Worm (Caenorhabditis elegans): Measurements from ENCODE around the gene lurp-1.

DNA sequence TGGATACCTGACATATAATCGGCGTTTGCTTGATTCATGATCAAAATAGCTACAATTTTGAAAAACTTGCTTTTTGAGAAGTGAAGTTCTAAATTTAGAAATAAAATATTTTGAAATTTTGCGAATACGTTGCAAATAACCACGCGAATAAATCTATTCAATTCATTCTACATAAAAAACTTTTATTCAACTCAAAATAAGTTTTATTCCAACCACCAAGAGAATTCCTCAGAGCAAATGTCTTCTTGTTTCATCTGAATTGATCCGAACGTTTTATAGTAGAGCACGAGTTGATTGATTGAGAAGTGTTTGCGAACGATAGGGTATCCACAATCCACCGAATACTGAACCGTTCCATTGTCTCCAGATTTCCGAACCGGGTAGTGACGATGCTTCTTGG lies 35.0 kb downstream of the lurp-1 start, which contains the start of gene F44F4.9:
- no peak for TF ChIP-seq elt-3 (tag; optimal IDR thresholded peaks at IDR 0.05)
- no peak for TF ChIP-seq zag-1 (tag; optimal IDR thresholded peaks at IDR 0.05)
- TF ChIP-seq fos-1 (tag; optimal IDR thresholded peaks at IDR 0.05), result no peak
- TF ChIP-seq tbx-2 (tag; optimal IDR thresholded peaks at IDR 0.05), result no peak
- TF ChIP-seq pax-3 (tag; optimal IDR thresholded peaks at IDR 0.05), result no peak
- no peak for TF ChIP-seq nhr-28 (tag; optimal IDR thresholded peaks at IDR 0.05)
- TF ChIP-seq isw-1 (GFP tag; IDR thresholded peaks at IDR 0.05), result no peak
- no peak for TF ChIP-seq sptf-1 (tag; optimal IDR thresholded peaks at IDR 0.05)
- no peak for TF ChIP-seq dpl-1 (GFP tag; optimal IDR thresholded peaks at IDR 0.05)
